Fruit fly (Drosophila melanogaster): ENCODE data around the gene CG3808.

The CG3808 gene

DNA sequence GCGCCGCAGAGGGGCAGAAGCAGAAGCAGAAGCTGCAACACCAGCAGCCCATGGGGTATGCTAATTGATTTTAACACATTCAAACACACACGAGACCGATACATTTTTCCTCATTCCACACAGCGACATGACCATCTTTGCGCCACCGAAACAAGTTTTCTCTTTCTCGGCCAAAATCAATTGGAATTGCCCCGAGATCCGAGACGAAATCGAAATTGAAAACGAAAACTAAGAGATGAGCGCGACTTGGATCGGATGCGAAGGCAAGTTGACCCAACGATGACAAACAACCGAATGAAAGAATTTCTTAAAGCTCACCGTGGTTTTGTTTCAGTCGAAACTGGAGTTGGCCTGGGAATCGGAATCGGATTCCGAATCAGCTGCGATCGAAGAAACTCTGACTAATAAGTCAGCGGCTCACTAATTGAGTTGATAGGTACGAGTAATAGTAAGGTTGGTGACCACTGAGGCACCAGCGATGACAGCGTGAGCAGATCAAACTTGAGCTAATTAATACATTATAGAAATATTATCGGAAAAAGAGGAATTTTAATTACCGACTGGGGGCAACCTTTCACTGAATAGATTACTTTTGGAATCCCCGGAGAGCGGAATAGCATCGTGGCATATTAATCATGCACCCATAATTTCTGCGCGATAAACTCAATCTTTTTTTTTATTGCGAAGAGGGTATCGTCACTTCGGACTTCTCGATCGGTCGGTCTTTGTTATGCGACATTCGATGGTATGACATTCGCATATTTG, 12.2 kb downstream of the CG3808 start, which contains the start of gene CG11619 (continued):
- TF ChIP-seq CG1792 (GFP tag; optimal IDR thresholded peaks at IDR 0.05) (no peak), al (GFP tag; IDR thresholded peaks at IDR 0.05) (no peak), CG33557 (GFP tag; optimal IDR thresholded peaks at IDR 0.05) (no peak), NFAT (GFP tag; IDR thresholded peaks at IDR 0.05) (no peak), bab2 (GFP tag; optimal IDR thresholded peaks at IDR 0.05) (no peak), CG11504 (tag; optimal IDR thresholded peaks at IDR 0.05) (no peak), Hr78 (GFP tag; optimal IDR thresholded peaks at IDR 0.05) (peak in 1 of 2 experiments; percentile 44), CG10274 (GFP tag; optimal IDR thresholded peaks at IDR 0.05) (no peak), CG2202 (tag; optimal IDR thresholded peaks at IDR 0.05) (no peak), Ravus (GFP tag; IDR thresholded peaks at IDR 0.05) (no peak), CG6175 (GFP tag; IDR thresholded peaks at IDR 0.05) (peak; percentile 70; the same call in 2 of the 3 replicates), Nf-YA (GFP tag; IDR thresholded peaks at IDR 0.05) (no peak), Adf1 (GFP tag; IDR thresholded peaks at IDR 0.05) (no peak), Vsx1 (GFP tag; optimal IDR thresholded peaks at IDR 0.05) (peak; percentile 8), Drgx (GFP tag; IDR thresholded peaks at IDR 0.05) (no peak), CG12659 (GFP tag; optimal IDR thresholded peaks at IDR 0.05) (no peak), Spps (tag; optimal IDR thresholded peaks at IDR 0.05) (no peak), CG31441 (GFP tag; IDR thresholded peaks at IDR 0.05) (no peak), CG6765 (GFP tag; optimal IDR thresholded peaks at IDR 0.05) (no peak), CG2129 (GFP tag; IDR thresholded peaks at IDR 0.05; ENCODE audit: partially characterized antibody) (no peak), sd (tag; optimal IDR thresholded peaks at IDR 0.05) (peak; percentile 27), CG14014 (GFP tag; IDR thresholded peaks at IDR 0.05) (no peak), Camta (GFP tag; optimal IDR thresholded peaks at IDR 0.05) (no peak), gem (tag; optimal IDR thresholded peaks at IDR 0.05) (peak; percentile 10), ash1 (GFP tag; optimal IDR thresholded peaks at IDR 0.05) (no peak), pzg (GFP tag; optimal IDR thresholded peaks at IDR 0.05) (no peak), lab (GFP tag; optimal IDR thresholded peaks at IDR 0.05) (no peak)

DNA sequence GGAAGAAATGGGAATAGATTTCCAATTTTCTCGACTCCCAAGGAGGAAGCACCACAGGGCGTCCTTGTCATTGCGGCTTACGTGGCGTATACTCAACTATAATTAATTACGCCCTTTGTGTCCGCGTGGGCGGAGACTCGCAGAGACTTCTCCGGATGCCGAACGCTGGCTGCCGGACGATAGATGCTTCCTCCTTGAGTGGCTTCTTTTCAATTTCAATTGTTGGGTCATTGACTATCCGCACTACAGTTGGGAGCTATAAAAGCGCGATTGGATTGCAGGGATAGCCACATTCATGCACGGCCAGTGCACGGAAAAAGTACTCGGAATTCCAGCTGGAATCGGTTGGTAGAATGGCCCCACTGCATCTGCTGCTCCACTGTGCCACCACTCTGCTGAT, 15.7 kb downstream of the CG3808 start, which contains the start of gene CG14075:
Gene CG14075 (plus strand): TSS at position 301 of the 400 bp plus-strand sequence.
- no peak for TF ChIP-seq lilli (GFP tag; optimal IDR thresholded peaks at IDR 0.05)
- no peak for TF ChIP-seq Antp (GFP tag; optimal IDR thresholded peaks at IDR 0.05)
- no peak for TF ChIP-seq CG6791 (GFP tag; IDR thresholded peaks at IDR 0.05; ENCODE audit: partially characterized antibody)
- TF ChIP-seq CG11247 (GFP tag; IDR thresholded peaks at IDR 0.05) = no peak
- TF ChIP-seq sug (tag; optimal IDR thresholded peaks at IDR 0.05) = no peak
- no peak for TF ChIP-seq ro (GFP tag; IDR thresholded peaks at IDR 0.05)

DNA sequence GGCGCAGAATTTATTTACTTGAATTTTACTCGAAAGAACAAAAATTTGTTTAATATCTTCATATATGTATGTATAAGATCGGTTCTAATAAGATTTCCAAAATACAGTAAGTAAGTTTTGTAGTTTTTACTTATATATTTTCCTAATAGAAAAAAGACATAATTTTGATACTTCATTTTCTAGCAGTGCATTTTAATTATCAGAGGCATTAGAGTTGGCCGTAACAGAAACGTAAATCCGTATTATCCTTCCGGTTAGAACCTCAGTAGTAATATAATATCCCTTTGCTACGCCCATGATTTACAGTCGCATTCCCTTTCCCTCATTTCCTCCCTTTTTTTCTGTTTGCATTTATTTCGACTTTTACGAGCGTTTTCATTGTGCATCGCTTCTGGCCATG, 23.7 kb downstream of the CG3808 start:
- TF ChIP-seq CG12104 (GFP tag; optimal IDR thresholded peaks at IDR 0.05) (no peak), bigmax (GFP tag; optimal IDR thresholded peaks at IDR 0.05) (no peak), klu (GFP tag; IDR thresholded peaks at IDR 0.05) (no peak), CG15601 (tag; optimal IDR thresholded peaks at IDR 0.05) (no peak), CG11723 (GFP tag; optimal IDR thresholded peaks at IDR 0.05) (no peak), Myb (GFP tag; optimal IDR thresholded peaks at IDR 0.05) (no peak), sqz (GFP tag; optimal IDR thresholded peaks at IDR 0.05) (no peak), fd3F (GFP tag; optimal IDR thresholded peaks at IDR 0.05) (no peak), CG11085 (GFP tag; IDR thresholded peaks at IDR 0.05) (no peak), ssp (GFP tag; IDR thresholded peaks at IDR 0.05) (no peak), jigr1 (GFP tag; IDR thresholded peaks at IDR 0.05) (no peak), CG1024 (GFP tag; IDR thresholded peaks at IDR 0.05) (no peak), ara (GFP tag; IDR thresholded peaks at IDR 0.05) (no peak), ato (GFP tag; IDR thresholded peaks at IDR 0.05; ENCODE audit: partially characterized antibody) (no peak), nau (GFP tag; optimal IDR thresholded peaks at IDR 0.05) (no peak), Nf-YB (GFP tag; optimal IDR thresholded peaks at IDR 0.05) (no peak)
